Fruit fly (Drosophila melanogaster) whole organism, prepupa: Measurements from ENCODE around the gene CG4325.

Source experiments
- Blimp-1 ChIP-seq: fragments of 200-800 bp; sonication (Bioruptor generic); optimal IDR thresholded peaks from 3 replicates; lab custom pipeline; 2017; ENCODE audit warnings: missing biosample characterization, missing genetic modification characterization, mild to moderate bottlenecking, moderate library complexity, missing genetic modification reagents
- CG10669 ChIP-seq: fragments of 200-800 bp; sonication (Bioruptor generic); optimal IDR thresholded peaks from 3 replicates; lab custom pipeline; 2018; ENCODE audit warnings: missing biosample characterization, mild to moderate bottlenecking, missing genetic modification characterization, moderate library complexity
- CG11762 ChIP-seq: fragments of 200-800 bp; sonication (Bioruptor generic); optimal IDR thresholded peaks from 3 replicates; lab custom pipeline; 2016; ENCODE audit warnings: missing biosample characterization, missing genetic modification characterization; ENCODE audit not compliant: insufficient read depth
- CG11902 ChIP-seq: fragments of 200-800 bp; sonication (Bioruptor generic); optimal IDR thresholded peaks from 3 replicates; lab custom pipeline; 2016; ENCODE audit warnings: missing biosample characterization, missing genetic modification characterization
- CG15336 ChIP-seq: fragments of 200-800 bp; sonication (Bioruptor generic); IDR thresholded peaks from 2 replicates; pipeline ENCODE4 v1.3.6; 2022; ENCODE audit warnings: missing biosample characterization, missing genetic modification characterization
- CG31627 ChIP-seq: fragments of 200-800 bp; sonication (Bioruptor generic); optimal IDR thresholded peaks from 3 replicates; lab custom pipeline; 2016; ENCODE audit warnings: missing biosample characterization, missing genetic modification characterization
- CG32006 ChIP-seq: fragments of 200-800 bp; sonication (Bioruptor generic); optimal IDR thresholded peaks from 3 replicates; lab custom pipeline; 2017; ENCODE audit warnings: missing biosample characterization, mild to moderate bottlenecking, missing genetic modification characterization
- CG34406 ChIP-seq: fragments of 200-800 bp; sonication (Bioruptor generic); optimal IDR thresholded peaks from 3 replicates; lab custom pipeline; 2016; ENCODE audit warnings: missing biosample characterization, missing genetic modification characterization
- CG3919 ChIP-seq: fragments of 200-800 bp; sonication (Bioruptor generic); optimal IDR thresholded peaks from 3 replicates; lab custom pipeline; 2016; ENCODE audit warnings: missing biosample characterization, missing genetic modification characterization
- CG4318 ChIP-seq: fragments of 200-800 bp; sonication (Bioruptor generic); optimal IDR thresholded peaks from 3 replicates; lab custom pipeline; 2017; ENCODE audit warnings: missing biosample characterization, mild to moderate bottlenecking, missing genetic modification characterization
- CG6276 ChIP-seq: fragments of 200-800 bp; sonication (Bioruptor generic); optimal IDR thresholded peaks from 2 replicates; lab custom pipeline; 2017; ENCODE audit warnings: missing biosample characterization, mild to moderate bottlenecking, missing genetic modification characterization
- CG6792 ChIP-seq: fragments of 200-800 bp; sonication (Bioruptor generic); optimal IDR thresholded peaks from 3 replicates; lab custom pipeline; 2016; ENCODE audit warnings: missing biosample characterization, missing genetic modification characterization
- CG6808 ChIP-seq: fragments of 200-800 bp; sonication (Bioruptor generic); optimal IDR thresholded peaks from 3 replicates; lab custom pipeline; 2017; ENCODE audit warnings: missing biosample characterization, missing genetic modification characterization, mild to moderate bottlenecking, moderate library complexity, missing genetic modification reagents
- CG6854 ChIP-seq: fragments of 200-800 bp; sonication (Bioruptor generic); optimal IDR thresholded peaks from 2 replicates; lab custom pipeline; 2017; ENCODE audit warnings: missing biosample characterization, mild to moderate bottlenecking, missing genetic modification characterization
- CG8119 ChIP-seq: fragments of 200-800 bp; sonication (Bioruptor generic); IDR thresholded peaks from 3 replicates; pipeline ENCODE4 v1.3.6; 2022; ENCODE audit warnings: missing biosample characterization, missing genetic modification characterization
- CG8632 ChIP-seq: fragments of 200-800 bp; sonication (Bioruptor generic); optimal IDR thresholded peaks from 3 replicates; lab custom pipeline; 2016; ENCODE audit warnings: missing biosample characterization, missing genetic modification characterization
- CG9139 ChIP-seq: fragments of 200-800 bp; sonication (Bioruptor generic); optimal IDR thresholded peaks from 3 replicates; lab custom pipeline; 2017; ENCODE audit warnings: missing biosample characterization, mild to moderate bottlenecking, missing genetic modification characterization
- Eip75B ChIP-seq: fragments of 200-800 bp; sonication (Bioruptor generic); optimal IDR thresholded peaks from 3 replicates; lab custom pipeline; 2016; ENCODE audit warnings: missing biosample characterization, missing genetic modification characterization
- Eip78C ChIP-seq: fragments of 200-800 bp; sonication (Bioruptor generic); peaks from one replicate; lab custom pipeline; 2016; ENCODE audit warnings: missing biosample characterization, missing genetic modification characterization
- Ets21C ChIP-seq: fragments of 200-800 bp; sonication (Bioruptor generic); optimal IDR thresholded peaks from 3 replicates; lab custom pipeline; 2016; ENCODE audit warnings: missing biosample characterization, missing genetic modification characterization
- Ets96B ChIP-seq: fragments of 200-800 bp; optimal IDR thresholded peaks from 2 replicates; lab custom pipeline; 2019; ENCODE audit warnings: missing biosample characterization, mild to moderate bottlenecking, missing genetic modification characterization, moderate library complexity
- Gug ChIP-seq: fragments of 200-800 bp; sonication (Bioruptor generic); IDR thresholded peaks from 2 replicates; pipeline ENCODE4 v1.3.6; 2022; ENCODE audit warnings: missing biosample characterization, missing genetic modification characterization
- Hr38 ChIP-seq: sonication (Bioruptor generic); optimal IDR thresholded peaks from 2 replicates; lab custom pipeline; 2016; ENCODE audit warnings: missing biosample characterization, missing genetic modification characterization
- Hr39 ChIP-seq: fragments of 200-800 bp; sonication (Bioruptor generic); optimal IDR thresholded peaks from 2 replicates; lab custom pipeline; 2016; ENCODE audit warnings: missing biosample characterization, missing genetic modification characterization
- Hr4 ChIP-seq: fragments of 200-800 bp; sonication (Bioruptor generic); optimal IDR thresholded peaks from 3 replicates; lab custom pipeline; 2016; ENCODE audit warnings: missing biosample characterization, missing genetic modification characterization
- Lpt ChIP-seq: fragments of 200-800 bp; sonication (Bioruptor generic); optimal IDR thresholded peaks from 3 replicates; lab custom pipeline; 2016; ENCODE audit warnings: missing biosample characterization, missing genetic modification characterization
- Met ChIP-seq: fragments of 200-800 bp; sonication (Bioruptor generic); optimal IDR thresholded peaks from 3 replicates; lab custom pipeline; 2016; ENCODE audit warnings: missing biosample characterization, missing genetic modification characterization
- OdsH ChIP-seq: fragments of 200-800 bp; sonication (Bioruptor generic); optimal IDR thresholded peaks from 3 replicates; lab custom pipeline; 2016; ENCODE audit warnings: missing biosample characterization, missing genetic modification characterization
- Smox ChIP-seq: fragments of 200-800 bp; sonication (Bioruptor generic); optimal IDR thresholded peaks from 3 replicates; lab custom pipeline; 2016; ENCODE audit warnings: missing biosample characterization, missing genetic modification characterization
- Sox102F ChIP-seq: fragments of 200-800 bp; sonication (Bioruptor generic); optimal IDR thresholded peaks from 2 replicates; lab custom pipeline; 2016; ENCODE audit warnings: missing biosample characterization, mild to moderate bottlenecking, missing genetic modification characterization
- Sox14 ChIP-seq: fragments of 200-800 bp; sonication (Bioruptor generic); optimal IDR thresholded peaks from 3 replicates; lab custom pipeline; 2016; ENCODE audit warnings: missing biosample characterization, missing genetic modification characterization
- achi ChIP-seq: fragments of 200-800 bp; sonication (Bioruptor generic); optimal IDR thresholded peaks from 3 replicates; lab custom pipeline; 2016; ENCODE audit warnings: missing biosample characterization, missing genetic modification characterization
- acj6 ChIP-seq: fragments of 200-800 bp; sonication (Bioruptor generic); optimal IDR thresholded peaks from 3 replicates; lab custom pipeline; 2016; ENCODE audit warnings: missing biosample characterization, missing genetic modification characterization
- cyc ChIP-seq: fragments of 200-800 bp; sonication (Bioruptor generic); optimal IDR thresholded peaks from 3 replicates; lab custom pipeline; 2016; ENCODE audit warnings: missing biosample characterization, missing genetic modification characterization
- dac ChIP-seq: fragments of 200-800 bp; sonication (Bioruptor generic); optimal IDR thresholded peaks from 2 replicates; lab custom pipeline; 2017; ENCODE audit warnings: missing biosample characterization, mild to moderate bottlenecking, missing genetic modification characterization
- esn ChIP-seq: fragments of 200-800 bp; sonication (Bioruptor generic); optimal IDR thresholded peaks from 2 replicates; lab custom pipeline; 2016; ENCODE audit warnings: missing biosample characterization, mild to moderate bottlenecking, missing genetic modification characterization, moderate library complexity
- fd59A ChIP-seq: fragments of 200-800 bp; sonication (Bioruptor generic); optimal IDR thresholded peaks from 2 replicates; lab custom pipeline; 2017; ENCODE audit warnings: missing biosample characterization, mild to moderate bottlenecking, missing genetic modification characterization, missing genetic modification reagents
- fd85E ChIP-seq: fragments of 200-800 bp; sonication (Bioruptor generic); optimal IDR thresholded peaks from 3 replicates; lab custom pipeline; 2016; ENCODE audit warnings: missing biosample characterization, missing genetic modification characterization
- lz ChIP-seq: fragments of 200-800 bp; sonication (Bioruptor generic); optimal IDR thresholded peaks from 3 replicates; lab custom pipeline; 2016; ENCODE audit warnings: missing biosample characterization, missing genetic modification characterization
- pdm3 ChIP-seq: fragments of 200-800 bp; sonication (Bioruptor generic); optimal IDR thresholded peaks from 3 replicates; lab custom pipeline; 2016; ENCODE audit warnings: missing biosample characterization, missing genetic modification characterization
- salr ChIP-seq, 2 experiments: fragments of 200-800 bp; sonication (Bioruptor generic); optimal IDR thresholded peaks; 3 replicates each; lab custom pipeline; 2016 to 2018; ENCODE audit warnings: missing biosample characterization in 2 of 2, missing genetic modification characterization in 2 of 2, mild to moderate bottlenecking in 1 of 2
- svp ChIP-seq: fragments of 200-800 bp; sonication (Bioruptor generic); peaks from one replicate; lab custom pipeline; 2016; ENCODE audit warnings: missing biosample characterization, missing genetic modification characterization
- topi ChIP-seq: fragments of 200-800 bp; sonication (Bioruptor generic); optimal IDR thresholded peaks from 3 replicates; lab custom pipeline; 2016; ENCODE audit warnings: missing biosample characterization, missing genetic modification characterization

The CG4325 gene

dm6 chrX:2036800-2037488 lies 6.7 kb downstream of the CG4325 start:
- TF ChIP-seq Sox14 (GFP tag; lab: Kevin White, UChicago): peak; percentile 28
- TF ChIP-seq Smox (GFP tag; lab: Kevin White, UChicago): peak; percentile 0
- no peak for TF ChIP-seq CG8632
- peak; percentile 14 for TF ChIP-seq Ets21C (GFP tag; lab: Kevin White, UChicago)
- peak; percentile 54 for TF ChIP-seq lz (GFP tag; lab: Kevin White, UChicago)
- peak; percentile 61 for TF ChIP-seq esn (GFP tag; lab: Kevin White, UChicago)
- TF ChIP-seq fd59A (GFP tag; lab: Kevin White, UChicago): no peak
- TF ChIP-seq Hr38 (GFP tag; lab: Kevin White, UChicago): no peak
- TF ChIP-seq Hr4 (GFP tag; lab: Kevin White, UChicago): peak; percentile 59
- TF ChIP-seq Sox102F: peak; percentile 18
- no peak for TF ChIP-seq fd85E (GFP tag; lab: Kevin White, UChicago)
- TF ChIP-seq CG34406 (GFP tag; lab: Kevin White, UChicago): peak; percentile 3
- peak; percentile 81 for TF ChIP-seq Eip78C
- no peak for TF ChIP-seq Gug
- TF ChIP-seq CG9139 (GFP tag; lab: Kevin White, UChicago): no peak
- no peak for TF ChIP-seq Ets96B (tag; lab: Kevin White, UChicago)
- peak; percentile 15 for TF ChIP-seq CG6808 (GFP tag; lab: Kevin White, UChicago)
- peak; percentile 24; the same call in 1 of the 2 replicates for TF ChIP-seq CG15336 (GFP tag; lab: Robert Waterston, UW)
- TF ChIP-seq Hr39: peak; percentile 28
- TF ChIP-seq CG6854: peak; percentile 38
- peak; percentile 44 for TF ChIP-seq CG31627 (GFP tag; lab: Kevin White, UChicago)
- no peak for TF ChIP-seq CG11902 (GFP tag; lab: Kevin White, UChicago)
- peak; percentile 19 for TF ChIP-seq acj6 (GFP tag; lab: Kevin White, UChicago)
- no peak for TF ChIP-seq CG10669 (GFP tag; lab: Kevin White, UChicago)
- peak; percentile 29 for TF ChIP-seq CG3919 (GFP tag; lab: Kevin White, UChicago)
- no peak for TF ChIP-seq dac (GFP tag; lab: Kevin White, UChicago)
- peak; percentile 72 for TF ChIP-seq CG32006 (GFP tag; lab: Kevin White, UChicago)
- TF ChIP-seq CG8119 (GFP tag; lab: Robert Waterston, UW): peak; percentile 38; the same call in 1 of the 3 replicates
- no peak for TF ChIP-seq salr (GFP tag; optimal IDR thresholded peaks at IDR 0.05; lab: Kevin White, UChicago)
- TF ChIP-seq CG11762 (GFP tag; lab: Kevin White, UChicago): no peak
- peak; percentile 40 for TF ChIP-seq topi (GFP tag; lab: Kevin White, UChicago)
- peak; percentile 24 for TF ChIP-seq Lpt
- no peak for TF ChIP-seq CG6792
- TF ChIP-seq svp (GFP tag; lab: Kevin White, UChicago): peak; percentile 68
- TF ChIP-seq pdm3 (GFP tag; lab: Kevin White, UChicago): peak; percentile 23
- peak; percentile 8 for TF ChIP-seq achi
- TF ChIP-seq Blimp-1: peak; percentile 7
- TF ChIP-seq CG6276 (GFP tag; lab: Kevin White, UChicago): peak; percentile 42
- TF ChIP-seq cyc (GFP tag; lab: Kevin White, UChicago): peak; percentile 21
- peak; percentile 29 for TF ChIP-seq Eip75B (GFP tag; lab: Kevin White, UChicago)
- TF ChIP-seq OdsH (GFP tag; lab: Kevin White, UChicago): peak; percentile 34
- peak; percentile 47 for TF ChIP-seq CG4318 (GFP tag; lab: Kevin White, UChicago)
- TF ChIP-seq Met (GFP tag; lab: Kevin White, UChicago): peak; percentile 53
